Worm (Caenorhabditis elegans) whole organism, L4/young adult: ENCODE results near the gene F59A6.3.

Experiments
- W03F9.2 ChIP-seq: fragments of 150-350 bp; optimal IDR thresholded peaks from 2 replicates; lab custom pipeline; 2014; ENCODE audit warnings: missing biosample characterization, missing genetic modification characterization
- dao-5 ChIP-seq: sonication (generic microtip); optimal IDR thresholded peaks from 2 replicates; lab custom pipeline; 2016; ENCODE audit warnings: missing genotype, missing genetic modification characterization, moderate library complexity, missing compliant biosample characterization
- him-1 ChIP-seq: sonication (generic microtip); optimal IDR thresholded peaks from 2 replicates; lab custom pipeline; 2016; ENCODE audit warnings: missing genotype, missing genetic modification reagents, missing genetic modification characterization, missing compliant biosample characterization

Gene F59A6.3

ce11 chrII:5008033-5008432 is at the start of gene F59A6.3:
TSS of gene F59A6.3 (plus strand) at chrII:5008333.
- TF ChIP-seq him-1 (no peak), W03F9.2 (tag; lab: Kevin White, UChicago) (no peak), dao-5 (tag; lab: Kevin White, UChicago) (no peak)

ce11 chrII:4959719-4960118 is 48.4 kb upstream of the F59A6.3 start, which contains the start of gene ulp-2:
TSS of gene ulp-2 (minus strand) at chrII:4959876.
- no peak for TF ChIP-seq him-1
- TF ChIP-seq dao-5 (tag; lab: Kevin White, UChicago): no peak
- no peak for TF ChIP-seq W03F9.2 (tag; lab: Kevin White, UChicago)

- TF ChIP-seq W03F9.2 (tag; lab: Kevin White, UChicago) (peak; percentile 9), him-1 (no peak)
Measured at ce11 chrII:4960690-4961089, 47.4 kb upstream of the F59A6.3 start.

- TF ChIP-seq dao-5 (tag; lab: Kevin White, UChicago) (no peak), him-1 (no peak), W03F9.2 (tag; lab: Kevin White, UChicago) (no peak)
Measured at ce11 chrII:4966576-4966975, 41.6 kb upstream of the F59A6.3 start.

- TF ChIP-seq dao-5 (tag; lab: Kevin White, UChicago) (no peak), him-1 (no peak), W03F9.2 (tag; lab: Kevin White, UChicago) (no peak)
Measured at ce11 chrII:4967636-4968035, 40.5 kb upstream of the F59A6.3 start.

ce11 chrII:4968863-4969262 is 39.3 kb upstream of the F59A6.3 start, which contains the start of gene shc-2:
TSS of gene shc-2 (plus strand) at chrII:4969163.
- TF ChIP-seq dao-5 (tag; lab: Kevin White, UChicago) (no peak), W03F9.2 (tag; lab: Kevin White, UChicago) (no peak), him-1 (no peak)

- no peak for TF ChIP-seq W03F9.2 (tag; lab: Kevin White, UChicago)
- TF ChIP-seq him-1: no peak
- TF ChIP-seq dao-5 (tag; lab: Kevin White, UChicago): no peak
Measured at ce11 chrII:4974448-4974951, 33.6 kb upstream of the F59A6.3 start.

- TF ChIP-seq W03F9.2 (tag; lab: Kevin White, UChicago) (no peak), dao-5 (tag; lab: Kevin White, UChicago) (no peak), him-1 (no peak)
Measured at ce11 chrII:4975311-4975710, 32.8 kb upstream of the F59A6.3 start.

ce11 chrII:4981682-4982404 is 26.3 kb upstream of the F59A6.3 start:
- TF ChIP-seq dao-5 (tag; lab: Kevin White, UChicago): no peak
- no peak for TF ChIP-seq W03F9.2 (tag; lab: Kevin White, UChicago)
- TF ChIP-seq him-1: no peak

- TF ChIP-seq dao-5 (tag; lab: Kevin White, UChicago): no peak
- TF ChIP-seq W03F9.2 (tag; lab: Kevin White, UChicago): no peak
- no peak for TF ChIP-seq him-1
Measured at ce11 chrII:4984151-4984550, 24.0 kb upstream of the F59A6.3 start.

- TF ChIP-seq him-1: no peak
- TF ChIP-seq dao-5 (tag; lab: Kevin White, UChicago): no peak
- TF ChIP-seq W03F9.2 (tag; lab: Kevin White, UChicago): no peak
Measured at ce11 chrII:4985961-4986503, 22.1 kb upstream of the F59A6.3 start.

- TF ChIP-seq W03F9.2 (tag; lab: Kevin White, UChicago) (no peak), him-1 (no peak), dao-5 (tag; lab: Kevin White, UChicago) (no peak)
Measured at ce11 chrII:4986664-4987063, 21.5 kb upstream of the F59A6.3 start.

- TF ChIP-seq dao-5 (tag; lab: Kevin White, UChicago) (no peak), W03F9.2 (tag; lab: Kevin White, UChicago) (no peak), him-1 (no peak)
Measured at ce11 chrII:4987257-4987656, 20.9 kb upstream of the F59A6.3 start.

- TF ChIP-seq W03F9.2 (tag; lab: Kevin White, UChicago): no peak
- TF ChIP-seq dao-5 (tag; lab: Kevin White, UChicago): no peak
- no peak for TF ChIP-seq him-1
Measured at ce11 chrII:4989802-4990201, 18.3 kb upstream of the F59A6.3 start, which contains the start of gene T27F7.12. TSS of gene T27F7.12 (plus strand) at chrII:4990102.
